Fruit fly (Drosophila melanogaster): ENCODE measurements around the gene Pgcl.

The Pgcl gene

dm6 chrX:448270-448669, 11.0 kb upstream of the Pgcl start:
- no peak for TF ChIP-seq insv (optimal IDR thresholded peaks at IDR 0.05)
- TF ChIP-seq Sin3A (optimal IDR thresholded peaks at IDR 0.05), result no peak
- TF ChIP-seq Myc (optimal IDR thresholded peaks at IDR 0.05), result no peak
- TF ChIP-seq h (optimal IDR thresholded peaks at IDR 0.05), result no peak

- TF ChIP-seq ttk (optimal IDR thresholded peaks at IDR 0.05) (no peak), h (optimal IDR thresholded peaks at IDR 0.05) (no peak), insv (optimal IDR thresholded peaks at IDR 0.05) (no peak), psq (optimal IDR thresholded peaks at IDR 0.05) (no peak)
Observed at dm6 chrX:446002-446401, 8.8 kb upstream of the Pgcl start.

dm6 chrX:443981-444550, 6.8 kb upstream of the Pgcl start:
- TF ChIP-seq ttk (optimal IDR thresholded peaks at IDR 0.05) (no peak), h (optimal IDR thresholded peaks at IDR 0.05) (no peak), psq (optimal IDR thresholded peaks at IDR 0.05) (no peak), Myc (optimal IDR thresholded peaks at IDR 0.05) (no peak), insv (optimal IDR thresholded peaks at IDR 0.05) (no peak), Sin3A (optimal IDR thresholded peaks at IDR 0.05) (no peak)

- no peak for TF ChIP-seq Myc (optimal IDR thresholded peaks at IDR 0.05)
Observed at dm6 chrX:441295-441694, 4.0 kb upstream of the Pgcl start.

dm6 chrX:428192-428591, 9.1 kb downstream of the Pgcl start:
- TF ChIP-seq ttk (optimal IDR thresholded peaks at IDR 0.05), result no peak
- no peak for TF ChIP-seq psq (optimal IDR thresholded peaks at IDR 0.05)
- no peak for TF ChIP-seq h (optimal IDR thresholded peaks at IDR 0.05)

- TF ChIP-seq psq (optimal IDR thresholded peaks at IDR 0.05), result no peak
- TF ChIP-seq ttk (optimal IDR thresholded peaks at IDR 0.05), result no peak
- TF ChIP-seq insv (optimal IDR thresholded peaks at IDR 0.05), result no peak
- no peak for TF ChIP-seq Myc (optimal IDR thresholded peaks at IDR 0.05)
- no peak for TF ChIP-seq Sin3A (optimal IDR thresholded peaks at IDR 0.05)
- no peak for TF ChIP-seq h (optimal IDR thresholded peaks at IDR 0.05)
Observed at dm6 chrX:425524-425923, 11.7 kb downstream of the Pgcl start.

- TF ChIP-seq Sin3A (optimal IDR thresholded peaks at IDR 0.05) (no peak), Myc (optimal IDR thresholded peaks at IDR 0.05) (no peak), h (optimal IDR thresholded peaks at IDR 0.05) (no peak), psq (optimal IDR thresholded peaks at IDR 0.05) (no peak), insv (optimal IDR thresholded peaks at IDR 0.05) (no peak), ttk (optimal IDR thresholded peaks at IDR 0.05) (no peak)
Observed at dm6 chrX:423374-423773, 13.9 kb downstream of the Pgcl start.

dm6 chrX:414352-414751, 22.9 kb downstream of the Pgcl start:
- TF ChIP-seq Sin3A (optimal IDR thresholded peaks at IDR 0.05) (no peak), psq (optimal IDR thresholded peaks at IDR 0.05) (no peak), h (optimal IDR thresholded peaks at IDR 0.05) (no peak), ttk (optimal IDR thresholded peaks at IDR 0.05) (no peak), insv (optimal IDR thresholded peaks at IDR 0.05) (no peak), Myc (optimal IDR thresholded peaks at IDR 0.05) (no peak)

dm6 chrX:409370-409769, 27.9 kb downstream of the Pgcl start:
- TF ChIP-seq psq (optimal IDR thresholded peaks at IDR 0.05), result no peak
- TF ChIP-seq ttk (optimal IDR thresholded peaks at IDR 0.05), result no peak
- TF ChIP-seq Myc (optimal IDR thresholded peaks at IDR 0.05), result no peak
- TF ChIP-seq Sin3A (optimal IDR thresholded peaks at IDR 0.05), result no peak
- no peak for TF ChIP-seq h (optimal IDR thresholded peaks at IDR 0.05)

dm6 chrX:407455-407854, 29.8 kb downstream of the Pgcl start:
- TF ChIP-seq h (optimal IDR thresholded peaks at IDR 0.05) (no peak), Sin3A (optimal IDR thresholded peaks at IDR 0.05) (no peak), insv (optimal IDR thresholded peaks at IDR 0.05) (no peak), Myc (optimal IDR thresholded peaks at IDR 0.05) (no peak), psq (optimal IDR thresholded peaks at IDR 0.05) (no peak), ttk (optimal IDR thresholded peaks at IDR 0.05) (no peak)

dm6 chrX:406306-406705, 30.9 kb downstream of the Pgcl start:
- TF ChIP-seq ttk (optimal IDR thresholded peaks at IDR 0.05), result no peak
- no peak for TF ChIP-seq Sin3A (optimal IDR thresholded peaks at IDR 0.05)
- TF ChIP-seq h (optimal IDR thresholded peaks at IDR 0.05), result no peak
- no peak for TF ChIP-seq psq (optimal IDR thresholded peaks at IDR 0.05)
- no peak for TF ChIP-seq Myc (optimal IDR thresholded peaks at IDR 0.05)
- no peak for TF ChIP-seq insv (optimal IDR thresholded peaks at IDR 0.05)

- TF ChIP-seq Sin3A (optimal IDR thresholded peaks at IDR 0.05) (no peak), Myc (optimal IDR thresholded peaks at IDR 0.05) (no peak), ttk (optimal IDR thresholded peaks at IDR 0.05) (no peak), h (optimal IDR thresholded peaks at IDR 0.05) (no peak), psq (optimal IDR thresholded peaks at IDR 0.05) (no peak), insv (optimal IDR thresholded peaks at IDR 0.05) (no peak)
Observed at dm6 chrX:399732-400131, 37.5 kb downstream of the Pgcl start.

dm6 chrX:395746-396145, 41.5 kb downstream of the Pgcl start, which contains the start of gene sc:
sc (plus strand) TSS chrX:396060.
- TF ChIP-seq psq (optimal IDR thresholded peaks at IDR 0.05), result no peak
- no peak for TF ChIP-seq h (optimal IDR thresholded peaks at IDR 0.05)
- no peak for TF ChIP-seq insv (optimal IDR thresholded peaks at IDR 0.05)
- TF ChIP-seq Sin3A (optimal IDR thresholded peaks at IDR 0.05), result no peak
- no peak for TF ChIP-seq Myc (optimal IDR thresholded peaks at IDR 0.05)
- no peak for TF ChIP-seq ttk (optimal IDR thresholded peaks at IDR 0.05)

dm6 chrX:392979-393378, 44.3 kb downstream of the Pgcl start:
- no peak for TF ChIP-seq ttk (optimal IDR thresholded peaks at IDR 0.05)

Measured in Kc167 (cell line).